Fruit fly (Drosophila melanogaster) whole organism, pupa: ENCODE measurements around the gene Iru.

ENCODE experiments used
- CG12605 ChIP-seq: fragments of 200-800 bp; sonication (Bioruptor generic); IDR thresholded peaks from 2 replicates; pipeline ENCODE4 v1.3.6; 2022; ENCODE audit warnings: missing biosample characterization, missing genetic modification characterization
- CG13204 ChIP-seq: fragments of 200-800 bp; sonication (Bioruptor generic); optimal IDR thresholded peaks from 2 replicates; lab custom pipeline; 2018; ENCODE audit warnings: missing biosample characterization, mild to moderate bottlenecking, missing genetic modification characterization, moderate library complexity
- CG14655 ChIP-seq: fragments of 200-800 bp; sonication (Bioruptor generic); optimal IDR thresholded peaks from 3 replicates; lab custom pipeline; 2017; ENCODE audit warnings: mild to moderate bottlenecking, missing biosample characterization, missing genetic modification reagents, missing genetic modification characterization
- CG15710 ChIP-seq: fragments of 200-800 bp; sonication (Bioruptor generic); optimal IDR thresholded peaks from 2 replicates; lab custom pipeline; 2018; ENCODE audit warnings: missing biosample characterization, mild to moderate bottlenecking, missing genetic modification characterization, moderate library complexity
- CG34367 ChIP-seq: fragments of 200-800 bp; sonication (Bioruptor generic); optimal IDR thresholded peaks from 2 replicates; lab custom pipeline; 2018; ENCODE audit warnings: missing biosample characterization, mild to moderate bottlenecking, missing genetic modification characterization
- CG4496 ChIP-seq: fragments of 200-800 bp; sonication (Bioruptor generic); IDR thresholded peaks from 3 replicates; pipeline ENCODE4 v1.3.6; 2022; ENCODE audit warnings: missing biosample characterization, missing genetic modification characterization
- CG8301 ChIP-seq: fragments of 200-800 bp; sonication (Bioruptor generic); optimal IDR thresholded peaks from 2 replicates; lab custom pipeline; 2018; ENCODE audit warnings: missing biosample characterization, mild to moderate bottlenecking, missing genetic modification characterization
- D1 ChIP-seq: fragments of 200-800 bp; sonication (Bioruptor generic); optimal IDR thresholded peaks from 2 replicates; lab custom pipeline; 2018; ENCODE audit warnings: missing biosample characterization, mild to moderate bottlenecking, missing genetic modification characterization, moderate library complexity
- EcR ChIP-seq: fragments of 200-800 bp; sonication (Bioruptor generic); optimal IDR thresholded peaks from 3 replicates; lab custom pipeline; 2019; ENCODE audit warnings: missing biosample characterization, missing genetic modification characterization, mild to moderate bottlenecking, moderate library complexity, missing genetic modification reagents
- rn ChIP-seq: fragments of 200-800 bp; sonication (Bioruptor generic); IDR thresholded peaks from 2 replicates; pipeline ENCODE4 v1.3.6; 2022; ENCODE audit warnings: missing biosample characterization, missing genetic modification characterization

- TF ChIP-seq CG15710 (tag; lab: Kevin White, UChicago) (peak; percentile 12), CG34367 (tag; lab: Kevin White, UChicago) (no peak), CG4496 (GFP tag; lab: Robert Waterston, UW) (no peak), CG12605 (GFP tag; lab: Robert Waterston, UW) (no peak), CG8301 (tag; lab: Kevin White, UChicago) (no peak), CG14655 (no peak), rn (GFP tag; lab: Robert Waterston, UW) (no peak), D1 (no peak), EcR (GFP tag; lab: Kevin White, UChicago) (peak; percentile 28), CG13204 (GFP tag; lab: Kevin White, UChicago) (no peak)
Measured at dm6 chr3R:9019689-9020138, 13.5 kb downstream of the Iru start, which contains the start of gene tgo.
